Worm (Caenorhabditis elegans) whole organism, L4/young adult: ENCODE measurements around the gene pals-38.

Source experiments
- W03F9.2 ChIP-seq: fragments of 150-350 bp; optimal IDR thresholded peaks from 2 replicates; lab custom pipeline; 2014; ENCODE audit warnings: missing biosample characterization, missing genetic modification characterization
- dao-5 ChIP-seq: sonication (generic microtip); optimal IDR thresholded peaks from 2 replicates; lab custom pipeline; 2016; ENCODE audit warnings: missing genotype, missing genetic modification characterization, moderate library complexity, missing compliant biosample characterization
- him-1 ChIP-seq: sonication (generic microtip); optimal IDR thresholded peaks from 2 replicates; lab custom pipeline; 2016; ENCODE audit warnings: missing genotype, missing genetic modification reagents, missing genetic modification characterization, missing compliant biosample characterization

DNA sequence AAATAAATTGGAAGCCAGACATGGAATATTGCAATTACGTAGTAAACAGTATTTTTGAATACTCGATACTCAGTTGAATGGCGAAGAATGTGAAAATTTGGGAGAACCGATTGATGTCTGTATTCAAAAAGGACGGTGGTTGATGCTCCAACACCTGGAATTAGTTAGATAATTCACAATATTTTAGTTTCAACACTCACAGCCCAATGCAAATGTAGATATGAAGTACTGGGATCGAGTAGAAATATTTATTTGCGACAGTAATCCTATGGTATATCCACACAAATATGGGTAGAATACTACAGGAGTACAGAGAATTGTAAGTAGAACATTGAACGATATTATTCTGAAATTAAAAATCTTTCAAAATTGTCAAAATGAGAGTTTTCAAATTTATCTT is 13.7 kb downstream of the pals-38 start:
- no peak for TF ChIP-seq him-1 (tag; lab: Kevin White, UChicago)
- TF ChIP-seq W03F9.2 (tag; lab: Kevin White, UChicago) = no peak
- TF ChIP-seq dao-5 (tag; lab: Kevin White, UChicago) = no peak
